Fruit fly (Drosophila melanogaster) whole organism: ENCODE measurements around the gene Paics.

Experiments
- pan ChIP-seq: fragments of >200 bp; optimal IDR thresholded peaks from 2 replicates; lab custom pipeline; 2017
- psq ChIP-seq: fragments of >200 bp; optimal IDR thresholded peaks from 2 replicates; lab custom pipeline; 2017
- usp ChIP-seq: fragments of >200 bp; optimal IDR thresholded peaks from 2 replicates; lab custom pipeline; 2017; ENCODE audit warnings: missing biosample characterization, missing genetic modification characterization, mixed read lengths

- TF ChIP-seq pan (lab: Kevin White, UChicago) = no peak
- TF ChIP-seq usp = no peak
- no peak for TF ChIP-seq psq (lab: Kevin White, UChicago)
Measured at dm6 chrX:12723332-12723731, 37.1 kb downstream of the Paics start.
